Fruit fly (Drosophila melanogaster): ENCODE data around the gene cort.

cort gene

DNA sequence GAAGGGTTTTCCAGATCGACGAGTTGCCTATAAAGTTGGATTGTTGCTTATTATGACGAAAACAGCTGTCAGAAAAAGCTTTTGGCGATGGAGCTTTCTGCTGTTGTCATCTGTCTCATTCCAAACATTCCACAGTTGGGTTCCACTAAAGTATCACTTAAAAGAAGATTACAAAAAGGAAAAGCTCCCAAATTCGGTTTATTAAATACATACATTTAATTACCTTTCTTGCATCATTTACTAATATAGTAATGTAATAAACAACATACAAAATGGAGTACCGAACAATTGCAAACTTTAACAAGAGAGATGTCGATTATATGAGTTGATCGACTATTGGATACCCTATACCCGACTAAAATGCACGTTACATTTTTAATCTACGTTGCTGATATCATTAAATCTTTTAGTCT lies 20.2 kb downstream of the cort start, which contains the start of gene CG31633:
CG31633 (minus strand) TSS at position 58 of the 413 bp plus-strand sequence.
- TF ChIP-seq Mnt (GFP tag; optimal IDR thresholded peaks at IDR 0.05) (no peak), cnc (optimal IDR thresholded peaks at IDR 0.05) (no peak), cic (GFP tag; optimal IDR thresholded peaks at IDR 0.05) (no peak), Crg-1 (GFP tag; optimal IDR thresholded peaks at IDR 0.05) (no peak), kay (GFP tag; ENCODE audit: borderline replicate concordance) (no peak), CG11617 (GFP tag; optimal IDR thresholded peaks at IDR 0.05) (no peak), CG33017 (tag; optimal IDR thresholded peaks at IDR 0.05) (no peak), CG5204 (GFP tag; optimal IDR thresholded peaks at IDR 0.05) (no peak), pad (GFP tag; optimal IDR thresholded peaks at IDR 0.05) (no peak), Hr96 (GFP tag; optimal IDR thresholded peaks at IDR 0.05) (no peak), CG12768 (GFP tag; optimal IDR thresholded peaks at IDR 0.05) (no peak), toe (GFP tag; optimal IDR thresholded peaks at IDR 0.05) (no peak), CG1620 (GFP tag; optimal IDR thresholded peaks at IDR 0.05) (no peak), tj (GFP tag; optimal IDR thresholded peaks at IDR 0.05) (no peak), CG7045 (GFP tag; optimal IDR thresholded peaks at IDR 0.05) (no peak), ovo (GFP tag; optimal IDR thresholded peaks at IDR 0.05) (no peak), CG7101 (tag; optimal IDR thresholded peaks at IDR 0.05) (no peak), Clk (GFP tag; optimal IDR thresholded peaks at IDR 0.05) (no peak), CG14711 (tag; optimal IDR thresholded peaks at IDR 0.05) (no peak)

DNA sequence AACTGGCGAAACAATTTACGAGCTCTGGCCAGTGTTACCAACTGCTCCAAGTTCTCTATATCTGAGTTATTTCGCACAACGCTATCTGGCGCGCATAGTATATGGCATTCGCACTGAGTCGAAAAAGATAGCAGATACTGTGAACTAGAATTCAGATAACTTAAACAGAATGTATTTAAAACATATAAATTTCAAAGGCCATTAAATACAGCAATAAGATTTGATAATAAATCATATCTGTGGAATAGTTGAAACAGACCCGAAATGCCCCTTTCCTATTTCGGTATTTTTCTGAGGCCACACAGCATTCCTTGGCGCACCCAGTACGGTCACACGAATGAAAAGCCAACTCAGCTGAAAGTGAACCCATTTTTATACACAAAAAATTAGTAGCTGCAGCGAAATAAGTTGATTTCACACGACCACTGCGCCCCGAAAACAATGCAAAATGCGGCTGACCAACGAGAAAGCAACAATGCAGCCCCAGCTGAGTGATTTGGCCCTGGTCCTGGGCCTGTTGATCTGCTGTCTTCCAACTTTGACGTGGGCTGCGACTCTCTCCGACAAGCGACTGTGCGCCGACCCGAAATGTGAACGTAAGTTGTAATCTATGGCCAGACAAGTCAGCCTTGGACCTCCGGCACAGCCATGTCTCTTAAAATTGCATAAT lies 27.2 kb downstream of the cort start, which contains the start of the genes CG31635 and Tango1:
CG31635 (minus strand) TSS at position 30 of the 670 bp plus-strand sequence.
Tango1 (plus strand) TSS at position 304 of the 670 bp plus-strand sequence.
- TF ChIP-seq cic (GFP tag; optimal IDR thresholded peaks at IDR 0.05) (peak; percentile 0), pad (GFP tag; optimal IDR thresholded peaks at IDR 0.05) (peak; percentile 9), CG1620 (GFP tag; optimal IDR thresholded peaks at IDR 0.05) (peak; percentile 8), CG11617 (GFP tag; optimal IDR thresholded peaks at IDR 0.05) (no peak), cnc (optimal IDR thresholded peaks at IDR 0.05) (no peak), bab1 (GFP tag; optimal IDR thresholded peaks at IDR 0.05) (peak; percentile 46), CG7101 (tag; optimal IDR thresholded peaks at IDR 0.05) (peak; percentile 32), tj (GFP tag; optimal IDR thresholded peaks at IDR 0.05) (peak; percentile 98), CG14711 (tag; optimal IDR thresholded peaks at IDR 0.05) (peak; percentile 60), CG7045 (GFP tag; optimal IDR thresholded peaks at IDR 0.05) (peak; percentile 10), Hr96 (GFP tag; optimal IDR thresholded peaks at IDR 0.05) (no peak)

dm6 chr2L:6648163-6648628 lies 28.2 kb downstream of the cort start:
- peak; percentile 82 for TF ChIP-seq CG1620 (GFP tag; optimal IDR thresholded peaks at IDR 0.05)
- TF ChIP-seq CG11617 (GFP tag; optimal IDR thresholded peaks at IDR 0.05): peak; percentile 95
- no peak for TF ChIP-seq cnc (optimal IDR thresholded peaks at IDR 0.05)
- TF ChIP-seq cic (GFP tag; optimal IDR thresholded peaks at IDR 0.05): peak; percentile 64
- TF ChIP-seq pad (GFP tag; optimal IDR thresholded peaks at IDR 0.05): peak; percentile 78
- TF ChIP-seq CG12768 (GFP tag; optimal IDR thresholded peaks at IDR 0.05): peak; percentile 94
- peak; percentile 93 for TF ChIP-seq CG33017 (tag; optimal IDR thresholded peaks at IDR 0.05)
- TF ChIP-seq Mnt (GFP tag; optimal IDR thresholded peaks at IDR 0.05): peak; percentile 83
- peak; percentile 85 for TF ChIP-seq CG14711 (tag; optimal IDR thresholded peaks at IDR 0.05)
- TF ChIP-seq Hr96 (GFP tag; optimal IDR thresholded peaks at IDR 0.05): no peak
- TF ChIP-seq toe (GFP tag; optimal IDR thresholded peaks at IDR 0.05): no peak
- peak; percentile 91 for TF ChIP-seq Crg-1 (GFP tag; optimal IDR thresholded peaks at IDR 0.05)
- peak; percentile 88 for TF ChIP-seq Clk (GFP tag; optimal IDR thresholded peaks at IDR 0.05)
- peak; percentile 79 for TF ChIP-seq tj (GFP tag; optimal IDR thresholded peaks at IDR 0.05)
- peak; percentile 91 for TF ChIP-seq bab1 (GFP tag; optimal IDR thresholded peaks at IDR 0.05)
- TF ChIP-seq CG7101 (tag; optimal IDR thresholded peaks at IDR 0.05): peak; percentile 92
- peak; percentile 88 for TF ChIP-seq ovo (GFP tag; optimal IDR thresholded peaks at IDR 0.05)
- TF ChIP-seq CG5204 (GFP tag; optimal IDR thresholded peaks at IDR 0.05): no peak
- TF ChIP-seq CG7045 (GFP tag; optimal IDR thresholded peaks at IDR 0.05): peak; percentile 97
- TF ChIP-seq kay (GFP tag; ENCODE audit: borderline replicate concordance): no peak

DNA sequence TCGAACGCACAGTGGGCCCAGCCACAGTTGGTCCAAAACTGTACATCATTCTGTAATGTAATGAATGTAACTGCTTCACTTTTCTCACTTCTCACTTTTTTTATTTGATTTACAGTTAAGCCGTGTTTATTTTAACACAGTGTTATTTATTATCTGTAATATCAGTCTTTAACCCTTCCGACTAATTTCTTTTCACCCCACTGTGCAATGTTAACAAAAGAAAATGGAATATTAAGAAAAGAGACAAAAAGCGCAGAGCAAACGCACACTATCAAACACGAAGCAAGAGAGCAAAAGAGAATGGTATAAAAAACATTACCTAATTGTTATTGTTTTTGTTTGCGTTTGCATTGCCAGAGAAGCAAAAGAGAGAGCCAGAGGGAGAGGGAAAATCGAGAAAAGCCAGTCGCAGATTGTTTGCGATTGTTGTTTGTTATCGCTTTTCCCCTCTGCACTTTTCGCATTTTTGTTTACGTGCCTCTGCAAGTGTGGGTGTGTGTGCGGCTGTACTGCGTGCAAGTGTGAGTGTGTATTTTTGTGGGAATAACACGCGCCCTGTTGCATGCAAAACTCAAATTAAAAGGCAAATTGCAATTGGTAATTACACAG lies 29.2 kb downstream of the cort start:
- peak; percentile 79 for TF ChIP-seq Crg-1 (GFP tag; optimal IDR thresholded peaks at IDR 0.05)
- TF ChIP-seq cic (GFP tag; optimal IDR thresholded peaks at IDR 0.05): peak; percentile 84
- peak; percentile 90 for TF ChIP-seq Hr96 (GFP tag; optimal IDR thresholded peaks at IDR 0.05)
- TF ChIP-seq Clk (GFP tag; optimal IDR thresholded peaks at IDR 0.05): peak; percentile 82
- TF ChIP-seq CG33017 (tag; optimal IDR thresholded peaks at IDR 0.05): peak; percentile 94
- TF ChIP-seq CG7101 (tag; optimal IDR thresholded peaks at IDR 0.05): peak; percentile 95
- TF ChIP-seq CG14711 (tag; optimal IDR thresholded peaks at IDR 0.05): peak; percentile 90
- peak; percentile 82 for TF ChIP-seq tj (GFP tag; optimal IDR thresholded peaks at IDR 0.05)
- TF ChIP-seq ovo (GFP tag; optimal IDR thresholded peaks at IDR 0.05): peak; percentile 88
- TF ChIP-seq CG11617 (GFP tag; optimal IDR thresholded peaks at IDR 0.05): peak; percentile 93
- TF ChIP-seq cnc (optimal IDR thresholded peaks at IDR 0.05): no peak
- TF ChIP-seq bab1 (GFP tag; optimal IDR thresholded peaks at IDR 0.05): peak; percentile 86
- TF ChIP-seq CG1620 (GFP tag; optimal IDR thresholded peaks at IDR 0.05): peak; percentile 84
- no peak for TF ChIP-seq toe (GFP tag; optimal IDR thresholded peaks at IDR 0.05)
- TF ChIP-seq Mnt (GFP tag; optimal IDR thresholded peaks at IDR 0.05): peak; percentile 69
- peak; percentile 90 for TF ChIP-seq CG12768 (GFP tag; optimal IDR thresholded peaks at IDR 0.05)
- TF ChIP-seq kay (GFP tag; ENCODE audit: borderline replicate concordance): peak; percentile 98
- TF ChIP-seq CG7045 (GFP tag; optimal IDR thresholded peaks at IDR 0.05): peak; percentile 91
- peak; percentile 69 for TF ChIP-seq pad (GFP tag; optimal IDR thresholded peaks at IDR 0.05)
- TF ChIP-seq CG5204 (GFP tag; optimal IDR thresholded peaks at IDR 0.05): peak; percentile 92

Data from whole organism, adult.